Fruit fly (Drosophila melanogaster) whole organism, embryonic: Measurements from ENCODE around the gene ssp3.
A peak's percentile ranks its signal among the peaks of the same experiment; 100 is the strongest.

ENCODE experiments used
- Abd-B ChIP-seq: fragments of 200-800 bp; sonication (Bioruptor generic); optimal IDR thresholded peaks from 2 replicates; lab custom pipeline; 2018; ENCODE audit warnings: missing biosample characterization, mild to moderate bottlenecking, missing genetic modification characterization, moderate library complexity
- Ada2b ChIP-seq: fragments of 200-800 bp; sonication (Bioruptor generic); IDR thresholded peaks from 2 replicates; pipeline ENCODE4 v1.3.6; 2022; ENCODE audit warnings: missing biosample characterization, missing genetic modification characterization
- Asciz ChIP-seq: fragments of 200-800 bp; sonication (Bioruptor generic); optimal IDR thresholded peaks from 2 replicates; lab custom pipeline; 2017; ENCODE audit warnings: missing biosample characterization, mild to moderate bottlenecking, missing genetic modification characterization, missing genetic modification reagents
- B-H1 ChIP-seq: fragments of 200-800 bp; sonication (Bioruptor generic); IDR thresholded peaks from 3 replicates; pipeline ENCODE4 v1.3.6; 2022; ENCODE audit warnings: missing biosample characterization, missing genetic modification characterization
- Bgb ChIP-seq: fragments of 200-800 bp; sonication (Bioruptor generic); IDR thresholded peaks from 2 replicates; pipeline ENCODE4 v1.3.6; 2022; ENCODE audit warnings: missing biosample characterization, missing genetic modification characterization; ENCODE audit not compliant: partially characterized antibody
- Blimp-1 ChIP-seq: fragments of 200-800 bp; sonication (Bioruptor generic); optimal IDR thresholded peaks from 3 replicates; lab custom pipeline; 2018; ENCODE audit warnings: missing biosample characterization, missing genetic modification characterization, mild to moderate bottlenecking, moderate library complexity, missing genetic modification reagents
- BtbVII ChIP-seq: fragments of 200-800 bp; sonication (Bioruptor generic); optimal IDR thresholded peaks from 3 replicates; lab custom pipeline; 2017; ENCODE audit warnings: missing biosample characterization, mild to moderate bottlenecking, missing genetic modification characterization
- CG11093 ChIP-seq: fragments of 200-800 bp; sonication (Bioruptor generic); IDR thresholded peaks from 3 replicates; pipeline ENCODE4 v1.3.6; 2022; ENCODE audit warnings: missing biosample characterization, missing genetic modification characterization
- CG11398 ChIP-seq: fragments of 200-800 bp; sonication (Bioruptor generic); optimal IDR thresholded peaks from 2 replicates; lab custom pipeline; 2016; ENCODE audit warnings: missing biosample characterization, missing genetic modification characterization
- CG11560 ChIP-seq: fragments of 200-800 bp; sonication (Bioruptor generic); IDR thresholded peaks from 3 replicates; pipeline ENCODE4 v1.3.6; 2022; ENCODE audit warnings: missing biosample characterization, missing genetic modification characterization
- CG12071 ChIP-seq: fragments of 200-800 bp; sonication (Bioruptor generic); optimal IDR thresholded peaks from 3 replicates; lab custom pipeline; 2018; ENCODE audit warnings: missing biosample characterization, mild to moderate bottlenecking, missing genetic modification characterization
- CG12391 ChIP-seq: fragments of 200-800 bp; sonication (Bioruptor generic); optimal IDR thresholded peaks from 3 replicates; lab custom pipeline; 2018; ENCODE audit warnings: missing biosample characterization, mild to moderate bottlenecking, missing genetic modification characterization, moderate library complexity
- CG12942 ChIP-seq: fragments of 200-800 bp; sonication (Bioruptor generic); optimal IDR thresholded peaks from 3 replicates; lab custom pipeline; 2016; ENCODE audit warnings: missing biosample characterization, missing genetic modification characterization
- CG15269 ChIP-seq: fragments of 200-800 bp; sonication (Bioruptor generic); optimal IDR thresholded peaks from 2 replicates; lab custom pipeline; 2018; ENCODE audit warnings: missing biosample characterization, mild to moderate bottlenecking, missing genetic modification characterization, moderate library complexity
- CG17612 ChIP-seq: fragments of 200-800 bp; sonication (Bioruptor generic); IDR thresholded peaks from 2 replicates; pipeline ENCODE4 v1.3.6; 2022; ENCODE audit warnings: missing biosample characterization, missing genetic modification characterization
- CG1792 ChIP-seq: fragments of 200-800 bp; sonication (Bioruptor generic); optimal IDR thresholded peaks from 2 replicates; lab custom pipeline; 2016; ENCODE audit warnings: missing biosample characterization, missing genetic modification characterization
- CG2116 ChIP-seq: fragments of 200-800 bp; sonication (Bioruptor generic); optimal IDR thresholded peaks from 3 replicates; lab custom pipeline; 2018; ENCODE audit warnings: missing biosample characterization, mild to moderate bottlenecking, missing genetic modification characterization
- CG2202 ChIP-seq: fragments of 200-800 bp; sonication (Bioruptor generic); optimal IDR thresholded peaks from 2 replicates; lab custom pipeline; 2018; ENCODE audit warnings: missing biosample characterization, mild to moderate bottlenecking, missing genetic modification characterization
- CG2875 ChIP-seq: fragments of 200-800 bp; sonication (Bioruptor generic); optimal IDR thresholded peaks from 2 replicates; lab custom pipeline; 2017; ENCODE audit warnings: missing biosample characterization, mild to moderate bottlenecking, missing genetic modification characterization, missing genetic modification reagents
- CG32532 ChIP-seq: fragments of 200-800 bp; sonication (Bioruptor generic); IDR thresholded peaks from 2 replicates; pipeline ENCODE4 v1.3.6; 2022; ENCODE audit warnings: missing biosample characterization, missing genetic modification characterization
- CG33213 ChIP-seq: fragments of 200-800 bp; sonication (Bioruptor generic); optimal IDR thresholded peaks from 3 replicates; lab custom pipeline; 2016; ENCODE audit warnings: missing biosample characterization, missing genetic modification characterization
- CG34422 ChIP-seq: fragments of 200-800 bp; sonication (Bioruptor generic); IDR thresholded peaks from 3 replicates; pipeline ENCODE4 v1.3.6; 2022; ENCODE audit warnings: missing biosample characterization, missing genetic modification characterization
- CG4730 ChIP-seq: fragments of 200-800 bp; sonication (Bioruptor generic); IDR thresholded peaks from 2 replicates; pipeline ENCODE4 v1.3.6; 2022; ENCODE audit warnings: missing biosample characterization, missing genetic modification characterization
- CG6683 ChIP-seq: fragments of 200-800 bp; sonication (Bioruptor generic); optimal IDR thresholded peaks from 2 replicates; lab custom pipeline; 2017; ENCODE audit warnings: missing biosample characterization, mild to moderate bottlenecking, missing genetic modification characterization, missing genetic modification reagents
- CG6854 ChIP-seq: fragments of 200-800 bp; sonication (Bioruptor generic); optimal IDR thresholded peaks from 3 replicates; lab custom pipeline; 2017; ENCODE audit warnings: missing biosample characterization, mild to moderate bottlenecking, missing genetic modification characterization
- CG7372 ChIP-seq: fragments of 200-800 bp; sonication (Bioruptor generic); IDR thresholded peaks from 2 replicates; pipeline ENCODE4 v1.3.6; 2022; ENCODE audit warnings: missing biosample characterization, missing genetic modification characterization
- CG9609 ChIP-seq: fragments of 200-800 bp; sonication (Bioruptor generic); optimal IDR thresholded peaks from 3 replicates; lab custom pipeline; 2016; ENCODE audit warnings: missing biosample characterization, missing genetic modification characterization
- CG9932 ChIP-seq: fragments of 200-800 bp; sonication (Bioruptor generic); IDR thresholded peaks from 2 replicates; pipeline ENCODE4 v1.3.6; 2022; ENCODE audit warnings: missing biosample characterization, missing genetic modification characterization
- CHES-1-like ChIP-seq: fragments of 200-800 bp; sonication (Bioruptor generic); optimal IDR thresholded peaks from 2 replicates; lab custom pipeline; 2016; ENCODE audit warnings: missing biosample characterization, missing genetic modification characterization
- CoRest ChIP-seq: fragments of 200-800 bp; sonication (Bioruptor generic); optimal IDR thresholded peaks from 3 replicates; lab custom pipeline; 2018; ENCODE audit warnings: missing biosample characterization, mild to moderate bottlenecking, missing genetic modification characterization, moderate library complexity
- Doc2 ChIP-seq: fragments of 200-800 bp; sonication (Bioruptor generic); IDR thresholded peaks from 2 replicates; pipeline ENCODE4 v1.3.6; 2022; ENCODE audit warnings: missing biosample characterization, missing genetic modification characterization
- GATAe ChIP-seq: fragments of 200-800 bp; sonication (Bioruptor generic); conservative IDR thresholded peaks from 2 replicates; pipeline ENCODE4 v1.3.6; 2022; ENCODE audit warnings: missing biosample characterization, missing genetic modification characterization
- HmgD ChIP-seq: fragments of 200-800 bp; sonication (Bioruptor generic); optimal IDR thresholded peaks from 3 replicates; lab custom pipeline; 2016; ENCODE audit warnings: missing biosample characterization, missing genetic modification characterization
- Mad ChIP-seq: fragments of 200-800 bp; sonication (Bioruptor generic); optimal IDR thresholded peaks from 2 replicates; lab custom pipeline; 2016; ENCODE audit warnings: missing biosample characterization, missing genetic modification characterization
- Nf-YC ChIP-seq: fragments of 200-800 bp; optimal IDR thresholded peaks from 3 replicates; lab custom pipeline; 2019; ENCODE audit warnings: missing biosample characterization, mild to moderate bottlenecking, missing genetic modification characterization, moderate library complexity
- Tbp ChIP-seq: fragments of >200 bp; optimal IDR thresholded peaks from 2 replicates; lab custom pipeline; 2018; ENCODE audit warnings: missing biosample characterization, missing genetic modification characterization
- Xrp1 ChIP-seq: fragments of 200-800 bp; sonication (Bioruptor generic); IDR thresholded peaks from 2 replicates; pipeline ENCODE4 v1.3.6; 2022; ENCODE audit warnings: missing biosample characterization, missing genetic modification characterization
- br ChIP-seq: fragments of >200 bp; optimal IDR thresholded peaks from 2 replicates; lab custom pipeline; 2017
- cad ChIP-seq: fragments of >200 bp; optimal IDR thresholded peaks from 2 replicates; lab custom pipeline; 2017; ENCODE audit warnings: missing biosample characterization, missing genetic modification characterization
- croc ChIP-seq: fragments of 200-800 bp; sonication (Bioruptor generic); conservative IDR thresholded peaks from 3 replicates; pipeline ENCODE4 v1.3.6; 2022; ENCODE audit warnings: missing biosample characterization, missing genetic modification characterization
- dan ChIP-seq: fragments of 200-800 bp; sonication (Bioruptor generic); IDR thresholded peaks from 2 replicates; pipeline ENCODE4 v1.3.6; 2022; ENCODE audit warnings: missing biosample characterization, missing genetic modification characterization
- fd3F ChIP-seq: fragments of 200-800 bp; sonication (Bioruptor generic); optimal IDR thresholded peaks from 2 replicates; lab custom pipeline; 2018; ENCODE audit warnings: missing biosample characterization, mild to moderate bottlenecking, missing genetic modification characterization, moderate library complexity
- gce ChIP-seq: fragments of 200-800 bp; sonication (Bioruptor generic); IDR thresholded peaks from 3 replicates; pipeline ENCODE4 v1.3.6; 2022; ENCODE audit warnings: missing biosample characterization, missing genetic modification characterization
- insv ChIP-seq, 2 experiments: fragments of 200-800 bp; sonication (Bioruptor generic); optimal IDR thresholded peaks; 3 replicates each; lab custom pipeline; 2016 to 2018; ENCODE audit warnings: missing biosample characterization in 2 of 2, missing genetic modification characterization in 2 of 2
- jing ChIP-seq: fragments of 200-800 bp; sonication (Bioruptor generic); optimal IDR thresholded peaks from 2 replicates; lab custom pipeline; 2018; ENCODE audit warnings: missing biosample characterization, mild to moderate bottlenecking, missing genetic modification characterization
- klu ChIP-seq: fragments of 200-800 bp; sonication (Bioruptor generic); IDR thresholded peaks from 2 replicates; pipeline ENCODE4 v1.3.6; 2022; ENCODE audit warnings: missing biosample characterization, missing genetic modification characterization
- nerfin-2 ChIP-seq: fragments of 200-800 bp; sonication (Bioruptor generic); IDR thresholded peaks from 2 replicates; pipeline ENCODE4 v1.3.6; 2022; ENCODE audit warnings: missing biosample characterization, missing genetic modification characterization; ENCODE audit not compliant: partially characterized antibody
- oc ChIP-seq: fragments of 200-800 bp; sonication (Bioruptor generic); optimal IDR thresholded peaks from 2 replicates; lab custom pipeline; 2018; ENCODE audit warnings: missing biosample characterization, mild to moderate bottlenecking, missing genetic modification characterization, moderate library complexity
- repo ChIP-seq: fragments of 200-800 bp; sonication (Bioruptor generic); optimal IDR thresholded peaks from 2 replicates; lab custom pipeline; 2016; ENCODE audit warnings: missing biosample characterization, missing genetic modification characterization
- sens-2 ChIP-seq: fragments of 200-800 bp; sonication (Bioruptor generic); IDR thresholded peaks from 2 replicates; pipeline ENCODE4 v1.3.6; 2022; ENCODE audit warnings: missing biosample characterization, missing genetic modification characterization
- seq ChIP-seq: fragments of 200-800 bp; sonication (Bioruptor generic); IDR thresholded peaks from 2 replicates; pipeline ENCODE4 v1.3.6; 2022; ENCODE audit warnings: missing biosample characterization, missing genetic modification characterization
- shn ChIP-seq: fragments of 200-800 bp; sonication (Bioruptor generic); optimal IDR thresholded peaks from 3 replicates; lab custom pipeline; 2016; ENCODE audit warnings: missing biosample characterization, missing genetic modification characterization

Gene ssp3

DNA sequence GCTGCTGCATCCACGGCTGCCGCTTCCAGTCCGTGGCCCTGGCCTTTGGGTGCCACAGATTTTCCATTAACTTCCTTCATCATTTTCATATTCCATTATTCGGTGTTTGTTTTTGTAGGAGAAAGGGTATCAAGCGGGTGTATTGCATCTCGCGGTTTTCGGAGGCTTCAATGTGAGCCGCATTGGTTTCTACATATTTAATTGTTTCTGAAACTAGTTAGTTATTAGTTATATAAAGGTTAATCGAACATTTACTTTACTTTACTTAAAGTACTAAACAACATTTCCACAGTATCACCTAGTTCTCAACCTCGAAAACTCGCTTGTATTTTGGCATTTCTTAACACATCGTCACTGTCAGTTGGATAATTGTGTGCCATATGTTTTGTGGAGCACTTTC lies 43.9 kb downstream of the ssp3 start (continued):
- TF ChIP-seq Bgb (GFP tag; lab: Robert Waterston, UW) (no peak), klu (no peak), HmgD (GFP tag; lab: Kevin White, UChicago) (no peak), CG2202 (tag; lab: Kevin White, UChicago) (peak; percentile 49), CG11560 (tag; lab: Robert Waterston, UW) (peak; percentile 18; the same call in 1 of the 3 replicates), gce (GFP tag; lab: Robert Waterston, UW) (no peak), seq (GFP tag; lab: Robert Waterston, UW) (no peak), CG1792 (GFP tag; lab: Kevin White, UChicago) (no peak), Asciz (peak; percentile 44), croc (peak; percentile 72), Abd-B (GFP tag; lab: Kevin White, UChicago) (peak; percentile 35), CG34422 (GFP tag; lab: Robert Waterston, UW) (0 out of 3 replicates have a peak, but pooled peaks have one; percentile 22), CG17612 (GFP tag; lab: Robert Waterston, UW) (no peak), CG6854 (GFP tag; lab: Kevin White, UChicago) (no peak), jing (peak; percentile 24), GATAe (no peak), br (lab: Kevin White, UChicago) (no peak), CG2875 (peak; percentile 35), CG15269 (tag; lab: Kevin White, UChicago) (no peak), Tbp (GFP tag; lab: Kevin White, UChicago) (no peak), CG4730 (GFP tag; lab: Robert Waterston, UW) (no peak), fd3F (no peak), CG2116 (GFP tag; lab: Kevin White, UChicago) (no peak), CG12071 (no peak), CG12942 (GFP tag; lab: Kevin White, UChicago) (no peak), Xrp1 (GFP tag; lab: Robert Waterston, UW) (peak; percentile 83), Nf-YC (tag; lab: Kevin White, UChicago) (no peak), CoRest (peak; percentile 43), oc (no peak), shn (peak; percentile 24), BtbVII (GFP tag; lab: Kevin White, UChicago) (no peak), CG33213 (no peak), sens-2 (no peak), CG6683 (GFP tag; lab: Kevin White, UChicago) (no peak), CG12391 (tag; lab: Kevin White, UChicago) (peak; percentile 64), CG32532 (GFP tag; lab: Robert Waterston, UW) (peak; percentile 4; the same call in 1 of the 2 replicates), Doc2 (GFP tag; lab: Robert Waterston, UW) (no peak), Mad (GFP tag; lab: Kevin White, UChicago) (no peak), Blimp-1 (GFP tag; lab: Kevin White, UChicago) (peak; percentile 71), CG9609 (GFP tag; lab: Kevin White, UChicago) (peak; percentile 12), CG9932 (no peak), Ada2b (GFP tag; lab: Robert Waterston, UW) (peak; percentile 23; the same call in 1 of the 2 replicates), repo (GFP tag; lab: Kevin White, UChicago) (no peak), dan (GFP tag; lab: Robert Waterston, UW) (0 out of 2 replicates have a peak, but pooled peaks have one; percentile 19), nerfin-2 (GFP tag; lab: Robert Waterston, UW) (no peak), CG7372 (GFP tag; lab: Robert Waterston, UW) (no peak), CG11093 (GFP tag; lab: Robert Waterston, UW) (peak; percentile 54; the same call in 1 of the 3 replicates), B-H1 (peak; percentile 30; the same call in 2 of the 3 replicates), CHES-1-like (GFP tag; lab: Kevin White, UChicago) (no peak), CG11398 (GFP tag; lab: Kevin White, UChicago) (no peak), insv (GFP tag; optimal IDR thresholded peaks at IDR 0.05; lab: Kevin White, UChicago) (no peak), cad (GFP tag; lab: Kevin White, UChicago) (no peak)
